Fruit fly (Drosophila melanogaster) whole organism, embryonic: ENCODE data around the gene CG18132.

Experiments used
- Abd-B ChIP-seq: fragments of 200-800 bp; sonication (Bioruptor generic); optimal IDR thresholded peaks from 2 replicates; lab custom pipeline; 2018; ENCODE audit warnings: missing biosample characterization, mild to moderate bottlenecking, missing genetic modification characterization, moderate library complexity
- Awh ChIP-seq: fragments of 200-800 bp; sonication (Bioruptor generic); IDR thresholded peaks from 2 replicates; pipeline ENCODE4, ENCODE4 v1.3.6; 2022; ENCODE audit warnings: missing biosample characterization, missing genetic modification characterization
- CG13123 ChIP-seq: fragments of 200-800 bp; sonication (Bioruptor generic); optimal IDR thresholded peaks from 2 replicates; lab custom pipeline; 2016; ENCODE audit warnings: missing biosample characterization, missing genetic modification characterization
- CG13287 ChIP-seq: fragments of 200-800 bp; sonication (Bioruptor generic); IDR thresholded peaks from 2 replicates; pipeline ENCODE4 v1.3.6; 2022; ENCODE audit warnings: missing biosample characterization, missing genetic modification characterization; ENCODE audit not compliant: partially characterized antibody
- CG17361 ChIP-seq: fragments of 200-800 bp; sonication (Bioruptor generic); IDR thresholded peaks from 3 replicates; pipeline ENCODE4 v1.3.6; 2022; ENCODE audit warnings: missing biosample characterization, missing genetic modification characterization
- CG17829 ChIP-seq: fragments of 200-800 bp; optimal IDR thresholded peaks from 2 replicates; lab custom pipeline; 2019; ENCODE audit warnings: missing biosample characterization, mild to moderate bottlenecking, missing genetic modification characterization, moderate library complexity
- CG2120 ChIP-seq: fragments of 200-800 bp; sonication (Bioruptor generic); optimal IDR thresholded peaks from 3 replicates; lab custom pipeline; 2016; ENCODE audit warnings: missing biosample characterization, missing genetic modification characterization
- CG2202 ChIP-seq: fragments of 200-800 bp; sonication (Bioruptor generic); optimal IDR thresholded peaks from 2 replicates; lab custom pipeline; 2018; ENCODE audit warnings: missing biosample characterization, mild to moderate bottlenecking, missing genetic modification characterization
- CG31441 ChIP-seq: fragments of 200-800 bp; sonication (Bioruptor generic); IDR thresholded peaks from 2 replicates; pipeline ENCODE4 v1.3.6; 2022; ENCODE audit warnings: missing biosample characterization, missing genetic modification characterization
- CG33557 ChIP-seq: fragments of 200-800 bp; sonication (Bioruptor generic); optimal IDR thresholded peaks from 2 replicates; lab custom pipeline; 2019; ENCODE audit warnings: missing biosample characterization, mild to moderate bottlenecking, missing genetic modification characterization, moderate library complexity
- CG4282 ChIP-seq: fragments of 200-800 bp; sonication (Bioruptor generic); optimal IDR thresholded peaks from 2 replicates; lab custom pipeline; 2016; ENCODE audit warnings: missing biosample characterization, missing genetic modification characterization
- CG4328 ChIP-seq: fragments of 200-800 bp; sonication (Bioruptor generic); optimal IDR thresholded peaks from 3 replicates; lab custom pipeline; 2017; ENCODE audit warnings: missing biosample characterization, missing genetic modification reagents, missing genetic modification characterization
- CG4360 ChIP-seq: fragments of 200-800 bp; sonication (Bioruptor generic); IDR thresholded peaks from 2 replicates; pipeline ENCODE4 v1.3.6; 2022; ENCODE audit warnings: missing biosample characterization, missing genetic modification characterization
- CG4854 ChIP-seq: fragments of 200-800 bp; sonication (Bioruptor generic); optimal IDR thresholded peaks from 2 replicates; lab custom pipeline; 2016; ENCODE audit warnings: missing biosample characterization, missing genetic modification characterization, inconsistent platforms
- CG6683 ChIP-seq: fragments of 200-800 bp; sonication (Bioruptor generic); optimal IDR thresholded peaks from 2 replicates; lab custom pipeline; 2017; ENCODE audit warnings: missing biosample characterization, mild to moderate bottlenecking, missing genetic modification characterization, missing genetic modification reagents
- CG7357 ChIP-seq: fragments of 200-800 bp; sonication (Bioruptor generic); IDR thresholded peaks from 3 replicates; pipeline ENCODE4 v1.3.6; 2022; ENCODE audit warnings: missing biosample characterization, missing genetic modification characterization
- CG7928 ChIP-seq: fragments of 200-800 bp; sonication (Bioruptor generic); optimal IDR thresholded peaks from 2 replicates; lab custom pipeline; 2017; ENCODE audit warnings: missing biosample characterization, mild to moderate bottlenecking, missing genetic modification characterization
- CG8478 ChIP-seq: fragments of >200 bp; optimal IDR thresholded peaks from 2 replicates; lab custom pipeline; 2018
- Dll ChIP-seq: fragments of 200-800 bp; sonication (Bioruptor generic); IDR thresholded peaks from 4 replicates; pipeline ENCODE4 v1.3.6; 2022; ENCODE audit warnings: missing biosample characterization, missing genetic modification characterization; ENCODE audit not compliant: partially characterized antibody
- Drgx ChIP-seq: fragments of 200-800 bp; sonication (Bioruptor generic); IDR thresholded peaks from 2 replicates; pipeline ENCODE4 v1.3.6; 2022; ENCODE audit warnings: missing biosample characterization, missing genetic modification characterization
- Fer1 ChIP-seq: fragments of 200-800 bp; sonication (Bioruptor generic); optimal IDR thresholded peaks from 2 replicates; lab custom pipeline; 2017; ENCODE audit warnings: missing biosample characterization, mild to moderate bottlenecking, missing genetic modification characterization
- Gug ChIP-seq: fragments of 200-800 bp; sonication (Bioruptor generic); IDR thresholded peaks from 4 replicates; pipeline ENCODE4 v1.3.6; 2022; ENCODE audit warnings: missing biosample characterization, missing genetic modification characterization
- HLH4C ChIP-seq: fragments of 200-800 bp; sonication (Bioruptor generic); IDR thresholded peaks from 3 replicates; pipeline ENCODE4 v1.3.6; 2022; ENCODE audit warnings: missing biosample characterization, missing genetic modification characterization; ENCODE audit not compliant: partially characterized antibody
- Hr51 ChIP-seq, 2 experiments: fragments of 200-800 bp; sonication (Bioruptor generic); optimal IDR thresholded peaks; 2 replicates in 1 of 2; 3 replicates in 1 of 2; lab custom pipeline; 2016 to 2018; ENCODE audit warnings: missing biosample characterization in 2 of 2, missing genetic modification characterization in 2 of 2, mild to moderate bottlenecking in 1 of 2, moderate library complexity in 1 of 2
- Med ChIP-seq: fragments of 200-800 bp; sonication (Bioruptor generic); peaks from one replicate; lab custom pipeline; 2016; ENCODE audit warnings: missing biosample characterization, missing genetic modification characterization, mild to moderate bottlenecking, inconsistent platforms, moderate library complexity
- Nf-YA ChIP-seq: fragments of 200-800 bp; sonication (Bioruptor generic); IDR thresholded peaks from 2 replicates; pipeline ENCODE4 v1.3.6; 2022; ENCODE audit warnings: missing biosample characterization, missing genetic modification characterization
- Oaz ChIP-seq: fragments of 200-800 bp; sonication (Bioruptor generic); IDR thresholded peaks from 2 replicates; pipeline ENCODE4 v1.3.6; 2022; ENCODE audit warnings: missing biosample characterization, missing genetic modification characterization
- Optix ChIP-seq: fragments of 200-800 bp; sonication (Bioruptor generic); IDR thresholded peaks from 3 replicates; pipeline ENCODE4 v1.3.6; 2022; ENCODE audit warnings: missing biosample characterization, missing genetic modification characterization
- Pdp1 ChIP-seq, 2 experiments: fragments of 200-800 bp; sonication (Bioruptor generic); optimal IDR thresholded peaks; 3 replicates each; lab custom pipeline; 2016; ENCODE audit warnings: missing biosample characterization in 2 of 2, missing genetic modification characterization in 2 of 2, mild to moderate bottlenecking in 1 of 2, moderate library complexity in 1 of 2
- chm ChIP-seq: fragments of 200-800 bp; sonication (Bioruptor generic); IDR thresholded peaks from 2 replicates; pipeline ENCODE4 v1.3.6; 2022; ENCODE audit warnings: missing biosample characterization, missing genetic modification characterization
- cwo ChIP-seq: fragments of 200-800 bp; sonication (Bioruptor generic); optimal IDR thresholded peaks from 3 replicates; lab custom pipeline; 2017; ENCODE audit warnings: missing biosample characterization, missing genetic modification characterization, mild to moderate bottlenecking, moderate library complexity, missing genetic modification reagents
- dm ChIP-seq: fragments of 200-800 bp; sonication (Bioruptor generic); optimal IDR thresholded peaks from 3 replicates; lab custom pipeline; 2016; ENCODE audit warnings: missing biosample characterization, missing genetic modification characterization
- dmrt99B ChIP-seq: fragments of 200-800 bp; sonication (Bioruptor generic); optimal IDR thresholded peaks from 2 replicates; lab custom pipeline; 2018; ENCODE audit warnings: missing biosample characterization, mild to moderate bottlenecking, missing genetic modification characterization, moderate library complexity
- ewg ChIP-seq: fragments of 200-800 bp; sonication (Bioruptor generic); optimal IDR thresholded peaks from 3 replicates; lab custom pipeline; 2017; ENCODE audit warnings: mild to moderate bottlenecking, missing biosample characterization, missing genetic modification reagents, missing genetic modification characterization
- exex ChIP-seq: fragments of 200-800 bp; sonication (Bioruptor generic); optimal IDR thresholded peaks from 4 replicates; lab custom pipeline; 2018; ENCODE audit warnings: missing biosample characterization, mild to moderate bottlenecking, missing genetic modification characterization, moderate library complexity
- gfzf ChIP-seq: fragments of 200-800 bp; sonication (Bioruptor generic); optimal IDR thresholded peaks from 2 replicates; lab custom pipeline; 2016; ENCODE audit warnings: missing biosample characterization, mild to moderate bottlenecking, missing genetic modification characterization, moderate library complexity
- jigr1 ChIP-seq: fragments of 200-800 bp; sonication (Bioruptor generic); IDR thresholded peaks from 3 replicates; pipeline ENCODE4 v1.3.6; 2022; ENCODE audit warnings: missing biosample characterization, missing genetic modification characterization
- klu ChIP-seq: fragments of 200-800 bp; sonication (Bioruptor generic); IDR thresholded peaks from 2 replicates; pipeline ENCODE4 v1.3.6; 2022; ENCODE audit warnings: missing biosample characterization, missing genetic modification characterization
- lov ChIP-seq, 2 experiments: fragments of 200-800 bp in 1 of 2; fragments of >200 bp in 1 of 2; sonication (Bioruptor generic) in 1 of 2; IDR thresholded peaks in 1 of 2; optimal IDR thresholded peaks in 1 of 2; 2 replicates in 1 of 2; 3 replicates in 1 of 2; pipeline versions ENCODE4 v1.3.6 to Lab custom; 2017 to 2022; ENCODE audit warnings: missing biosample characterization in 1 of 2, missing genetic modification characterization in 1 of 2
- mam ChIP-seq: fragments of 200-800 bp; sonication (Bioruptor generic); optimal IDR thresholded peaks from 3 replicates; lab custom pipeline; 2016; ENCODE audit warnings: missing biosample characterization, missing genetic modification characterization
- nau ChIP-seq: fragments of 200-800 bp; sonication (Bioruptor generic); optimal IDR thresholded peaks from 3 replicates; lab custom pipeline; 2017; ENCODE audit warnings: missing biosample characterization, mild to moderate bottlenecking, missing genetic modification characterization, missing genetic modification reagents
- nmo ChIP-seq: fragments of 200-800 bp; sonication (Bioruptor generic); optimal IDR thresholded peaks from 2 replicates; lab custom pipeline; 2018; ENCODE audit warnings: missing biosample characterization, mild to moderate bottlenecking, missing genetic modification characterization, moderate library complexity
- ranshi ChIP-seq: fragments of 200-800 bp; sonication (Bioruptor generic); IDR thresholded peaks from 2 replicates; pipeline ENCODE4 v1.3.6; 2022; ENCODE audit warnings: missing biosample characterization, missing genetic modification characterization
- scrt ChIP-seq: fragments of 200-800 bp; sonication (Bioruptor generic); optimal IDR thresholded peaks from 2 replicates; lab custom pipeline; 2018; ENCODE audit warnings: missing biosample characterization, mild to moderate bottlenecking, missing genetic modification characterization, moderate library complexity
- sima ChIP-seq: fragments of 200-800 bp; sonication (Bioruptor generic); optimal IDR thresholded peaks from 2 replicates; lab custom pipeline; 2016; ENCODE audit warnings: missing biosample characterization, missing genetic modification characterization
- sisA ChIP-seq: fragments of 200-800 bp; sonication (Bioruptor generic); IDR thresholded peaks from 2 replicates; pipeline ENCODE4 v1.3.6; 2022; ENCODE audit warnings: missing biosample characterization, missing genetic modification characterization
- slbo ChIP-seq: fragments of 200-800 bp; sonication (Bioruptor generic); IDR thresholded peaks from 2 replicates; pipeline ENCODE4 v1.3.6; 2022; ENCODE audit warnings: missing biosample characterization, missing genetic modification characterization
- tgo ChIP-seq: fragments of 200-800 bp; sonication (Bioruptor generic); IDR thresholded peaks from 3 replicates; pipeline ENCODE4 v1.3.6; 2022; ENCODE audit warnings: missing biosample characterization, missing genetic modification characterization
- tna ChIP-seq: fragments of 200-800 bp; sonication (Bioruptor generic); IDR thresholded peaks from 2 replicates; pipeline ENCODE4 v1.3.6; 2022; ENCODE audit warnings: missing biosample characterization, missing genetic modification characterization; ENCODE audit not compliant: partially characterized antibody

The CG18132 gene

dm6 chr2L:1556697-1557564, 39.7 kb upstream of the CG18132 start (continued):
- TF ChIP-seq CG4282 (GFP tag; lab: Kevin White, UChicago), result no peak
- no peak for TF ChIP-seq Optix (GFP tag; lab: Robert Waterston, UW)
- no peak for TF ChIP-seq CG7357 (GFP tag; lab: Robert Waterston, UW)
- TF ChIP-seq scrt (GFP tag; lab: Kevin White, UChicago), result no peak
- peak; percentile 20 for TF ChIP-seq Fer1 (GFP tag; lab: Kevin White, UChicago)
- no peak for TF ChIP-seq mam (GFP tag; lab: Kevin White, UChicago)
- no peak for TF ChIP-seq cwo (GFP tag; lab: Kevin White, UChicago)
- no peak for TF ChIP-seq CG13287 (GFP tag; lab: Robert Waterston, UW)
- no peak for TF ChIP-seq slbo (GFP tag; lab: Robert Waterston, UW)
- TF ChIP-seq HLH4C (GFP tag; lab: Robert Waterston, UW), result no peak
- TF ChIP-seq Gug (GFP tag; lab: Robert Waterston, UW), result no peak; the same call in 3 of the 4 replicates
- peak; percentile 20 for TF ChIP-seq CG17829 (tag; lab: Kevin White, UChicago)
- TF ChIP-seq CG13123 (GFP tag; lab: Kevin White, UChicago), result no peak
- no peak for TF ChIP-seq sisA (GFP tag; lab: Robert Waterston, UW)
- TF ChIP-seq Drgx (GFP tag; lab: Robert Waterston, UW), result no peak
- TF ChIP-seq CG31441 (GFP tag; lab: Robert Waterston, UW), result peak; percentile 37; the same call in 1 of the 2 replicates
- TF ChIP-seq CG33557 (GFP tag; lab: Kevin White, UChicago), result peak; percentile 26
- TF ChIP-seq Nf-YA (GFP tag; lab: Robert Waterston, UW), result no peak
- TF ChIP-seq CG2202, result no peak
- no peak for TF ChIP-seq Abd-B
- TF ChIP-seq sima, result no peak
- TF ChIP-seq CG6683 (GFP tag; lab: Kevin White, UChicago), result no peak
- TF ChIP-seq Hr51 (GFP tag; optimal IDR thresholded peaks at IDR 0.05; lab: Kevin White, UChicago), result peak in 1 of 2 experiments; percentile 8
- no peak for TF ChIP-seq Awh (GFP tag; lab: Robert Waterston, UW)
- TF ChIP-seq exex (tag; lab: Kevin White, UChicago), result no peak
- TF ChIP-seq jigr1 (GFP tag; lab: Robert Waterston, UW), result no peak
- TF ChIP-seq CG4360, result peak; percentile 82
- peak; percentile 48; the same call in 2 of the 3 replicates for TF ChIP-seq CG17361 (GFP tag; lab: Robert Waterston, UW)
- TF ChIP-seq chm (GFP tag; lab: Robert Waterston, UW), result no peak
- TF ChIP-seq CG4328, result no peak
- no peak for TF ChIP-seq ewg (GFP tag; lab: Kevin White, UChicago)
- no peak for TF ChIP-seq CG4854 (GFP tag; lab: Kevin White, UChicago)
- TF ChIP-seq gfzf (GFP tag; lab: Kevin White, UChicago), result no peak
- no peak for TF ChIP-seq tna (GFP tag; lab: Robert Waterston, UW)
- TF ChIP-seq Dll (GFP tag; lab: Robert Waterston, UW), result no peak
- TF ChIP-seq dm (GFP tag; lab: Kevin White, UChicago), result no peak
- TF ChIP-seq nmo (GFP tag; lab: Kevin White, UChicago), result peak; percentile 41
- TF ChIP-seq Pdp1 (GFP tag; optimal IDR thresholded peaks at IDR 0.05; lab: Kevin White, UChicago), result no peak
- TF ChIP-seq Med, result no peak
- no peak for TF ChIP-seq klu (GFP tag; lab: Robert Waterston, UW)
- TF ChIP-seq CG7928 (GFP tag; lab: Kevin White, UChicago), result no peak
- TF ChIP-seq CG8478, result no peak
- no peak for TF ChIP-seq Oaz (GFP tag; lab: Robert Waterston, UW)
- TF ChIP-seq ranshi (GFP tag; lab: Robert Waterston, UW), result no peak
- TF ChIP-seq nau (GFP tag; lab: Kevin White, UChicago), result no peak
- TF ChIP-seq CG2120 (GFP tag; lab: Kevin White, UChicago), result no peak
- no peak for TF ChIP-seq tgo
- TF ChIP-seq dmrt99B, result peak; percentile 41
- TF ChIP-seq lov (optimal IDR thresholded peaks at IDR 0.05; lab: Kevin White, UChicago), result peak; percentile 91
- TF ChIP-seq lov (GFP tag; IDR thresholded peaks at IDR 0.05; lab: Robert Waterston, UW), result no peak
